Worm (Caenorhabditis elegans): ENCODE results near the gene ttr-9.

ttr-9 gene

DNA sequence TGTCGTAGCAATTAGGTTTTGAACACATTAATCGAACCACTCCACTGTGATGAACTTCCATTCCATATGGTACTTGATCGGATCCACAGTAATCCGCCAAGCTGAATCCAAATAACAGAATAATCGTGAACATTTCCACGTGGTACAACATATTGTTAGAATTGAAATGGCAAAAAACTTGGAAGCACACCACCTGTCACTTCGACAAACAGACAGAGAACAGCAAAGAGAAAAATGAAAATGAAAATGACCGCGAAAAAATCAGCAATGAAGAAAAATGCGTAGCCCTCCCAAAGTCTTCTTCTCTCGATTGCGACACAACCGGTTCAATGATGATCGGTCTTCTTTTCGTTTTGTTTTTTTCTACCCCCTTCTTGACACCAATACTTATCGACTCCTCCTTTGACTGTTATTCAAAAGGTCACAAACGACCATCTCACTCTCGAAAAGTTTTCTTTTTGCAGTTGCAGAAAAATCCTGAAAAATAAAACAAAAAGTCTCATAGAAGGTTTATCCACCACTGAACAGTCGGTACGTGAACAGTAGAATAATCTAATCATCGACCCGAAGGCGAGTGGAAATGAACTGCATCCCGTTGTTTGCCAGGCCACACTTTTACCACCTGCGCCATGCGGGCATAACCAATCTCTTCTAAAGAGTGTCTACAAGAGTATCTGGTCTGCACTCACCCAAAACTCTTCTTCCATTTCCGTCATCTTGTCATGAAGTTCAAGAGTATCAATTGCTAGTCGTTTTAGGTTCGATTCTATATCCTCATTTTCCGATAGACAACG is 28.8 kb downstream of the ttr-9 start, which contains the start of gene wrt-3 (continued):
- TF ChIP-seq rec-8 (tag; optimal IDR thresholded peaks at IDR 0.05): peak; percentile 93 to 95
- peak; percentile 97 for TF ChIP-seq zim-3 (tag; optimal IDR thresholded peaks at IDR 0.05)
- TF ChIP-seq B0035.1 (tag; optimal IDR thresholded peaks at IDR 0.05): peak; percentile 68
- peak; percentile 61 for TF ChIP-seq ceh-79 (tag; optimal IDR thresholded peaks at IDR 0.05)
- TF ChIP-seq ztf-22 (GFP tag; optimal IDR thresholded peaks at IDR 0.05): peak; percentile 69
- TF ChIP-seq sdz-38 (tag; optimal IDR thresholded peaks at IDR 0.05): peak; percentile 13
- no peak; the same call in 1 of the 2 replicates for TF ChIP-seq Y53G8AR.9 (GFP tag; conservative IDR thresholded peaks at IDR 0.05)
- TF ChIP-seq let-526 (GFP tag; IDR thresholded peaks at IDR 0.05): no peak
- TF ChIP-seq B0261.1 (tag; optimal IDR thresholded peaks at IDR 0.05): peak; percentile 97
- peak; percentile 91 for TF ChIP-seq repo-1 (tag; optimal IDR thresholded peaks at IDR 0.05)
- TF ChIP-seq madf-10 (tag; optimal IDR thresholded peaks at IDR 0.05): peak; percentile 80
- no peak for TF ChIP-seq lir-1 (GFP tag; conservative IDR thresholded peaks at IDR 0.05)
- TF ChIP-seq mel-28 (tag; optimal IDR thresholded peaks at IDR 0.05; ENCODE audit: borderline replicate concordance): peak; percentile 33
- no peak; the same call in 1 of the 2 replicates for TF ChIP-seq ztf-25 (GFP tag; IDR thresholded peaks at IDR 0.05)
- peak; percentile 77 for TF ChIP-seq rcor-1 (GFP tag; IDR thresholded peaks at IDR 0.05)
- TF ChIP-seq rpc-1 (optimal IDR thresholded peaks at IDR 0.05): peak; percentile 97
- TF ChIP-seq rpc-1 (tag; optimal IDR thresholded peaks at IDR 0.05): peak; percentile 99
- no peak for TF ChIP-seq madf-6 (GFP tag; IDR thresholded peaks at IDR 0.05)
- TF ChIP-seq nfya-2 (GFP tag; IDR thresholded peaks at IDR 0.05): no peak
- TF ChIP-seq pha-4 (tag; optimal IDR thresholded peaks at IDR 0.05): no peak
- TF ChIP-seq F57C9.4 (tag; optimal IDR thresholded peaks at IDR 0.05): peak; percentile 48
- peak; percentile 92 for TF ChIP-seq ZK185.1 (tag; optimal IDR thresholded peaks at IDR 0.05; ENCODE audit: poor library complexity, severe bottlenecking)
- TF ChIP-seq pbrm-1 (GFP tag; IDR thresholded peaks at IDR 0.05): no peak; the same call in none of the 2 replicates
- TF ChIP-seq F49E8.2 (tag; optimal IDR thresholded peaks at IDR 0.05; ENCODE audit: insufficient read depth): no peak
- TF ChIP-seq sptf-2 (GFP tag; optimal IDR thresholded peaks at IDR 0.05): peak; percentile 83
- TF ChIP-seq ceh-100 (GFP tag; IDR thresholded peaks at IDR 0.05): no peak; the same call in 1 of the 2 replicates
- peak; percentile 62 for TF ChIP-seq unc-130 (GFP tag; optimal IDR thresholded peaks at IDR 0.05)
- peak; percentile 88 for TF ChIP-seq ets-4 (GFP tag; optimal IDR thresholded peaks at IDR 0.05)
- TF ChIP-seq madf-8 (GFP tag; conservative IDR thresholded peaks at IDR 0.05): 0 out of 2 replicates have a peak, but pooled peaks have one; percentile 16
- TF ChIP-seq snpc-1.1 (tag; optimal IDR thresholded peaks at IDR 0.05; ENCODE audit: insufficient read depth): peak; percentile 79
- no peak for TF ChIP-seq nfyb-1 (GFP tag; IDR thresholded peaks at IDR 0.05)
- TF ChIP-seq gei-17 (GFP tag; optimal IDR thresholded peaks at IDR 0.05): no peak
- TF ChIP-seq Y53F4B.3 (GFP tag; IDR thresholded peaks at IDR 0.05): no peak
- no peak for TF ChIP-seq Y79H2A.3 (GFP tag; conservative IDR thresholded peaks at IDR 0.05)
- TF ChIP-seq egl-18 (GFP tag; IDR thresholded peaks at IDR 0.05): peak; percentile 62; the same call in 1 of the 2 replicates

- TF ChIP-seq pha-4 (tag; optimal IDR thresholded peaks at IDR 0.05) (no peak), nhr-27 (tag; optimal IDR thresholded peaks at IDR 0.05) (no peak), F33H1.4 (GFP tag; IDR thresholded peaks at IDR 0.05) (no peak), ceh-79 (tag; optimal IDR thresholded peaks at IDR 0.05) (no peak), ceh-58 (GFP tag; IDR thresholded peaks at IDR 0.05) (no peak), hmg-1.2 (GFP tag; IDR thresholded peaks at IDR 0.05) (no peak), lag-1 (GFP tag; IDR thresholded peaks at IDR 0.05) (no peak), athp-1 (tag; optimal IDR thresholded peaks at IDR 0.05) (no peak), rpc-1 (optimal IDR thresholded peaks at IDR 0.05) (no peak), rpc-1 (tag; optimal IDR thresholded peaks at IDR 0.05) (no peak), tlf-1 (GFP tag; optimal IDR thresholded peaks at IDR 0.05) (no peak), cebp-2 (GFP tag; IDR thresholded peaks at IDR 0.05) (no peak), bed-1 (GFP tag; IDR thresholded peaks at IDR 0.05) (no peak), nfya-2 (GFP tag; IDR thresholded peaks at IDR 0.05) (no peak), ceh-100 (GFP tag; IDR thresholded peaks at IDR 0.05) (no peak), rcor-1 (GFP tag; IDR thresholded peaks at IDR 0.05) (no peak), attf-5 (GFP tag; optimal IDR thresholded peaks at IDR 0.05) (no peak), F49E8.2 (tag; optimal IDR thresholded peaks at IDR 0.05; ENCODE audit: insufficient read depth) (no peak), nhr-179 (tag; optimal IDR thresholded peaks at IDR 0.05) (no peak), B0035.1 (tag; optimal IDR thresholded peaks at IDR 0.05) (no peak)
Measured at ce11 chrIV:9469293-9469692, 36.9 kb downstream of the ttr-9 start.

Data from whole organism, young adult.